Fruit fly (Drosophila melanogaster): ENCODE measurements around the gene CG33920.

The CG33920 gene

dm6 chr3R:31060708-31061625 lies 16.1 kb upstream of the CG33920 start, which contains the start of gene dco (continued):
- no peak for TF ChIP-seq sv (GFP tag; optimal IDR thresholded peaks at IDR 0.05)

- TF ChIP-seq Jra (GFP tag; optimal IDR thresholded peaks at IDR 0.05) = no peak
- TF ChIP-seq pan (optimal IDR thresholded peaks at IDR 0.05) = peak; percentile 45
- peak; percentile 7 for TF ChIP-seq CG32264 (GFP tag; optimal IDR thresholded peaks at IDR 0.05)
- TF ChIP-seq psq (GFP tag; optimal IDR thresholded peaks at IDR 0.05) = peak; percentile 52
- peak; percentile 20 for TF ChIP-seq fru (GFP tag; optimal IDR thresholded peaks at IDR 0.05)
- peak; percentile 25 for TF ChIP-seq HLH106 (tag; optimal IDR thresholded peaks at IDR 0.05)
- no peak for TF ChIP-seq woc (GFP tag; optimal IDR thresholded peaks at IDR 0.05)
- TF ChIP-seq Hr78 (GFP tag; optimal IDR thresholded peaks at IDR 0.05) = no peak
- TF ChIP-seq foxo (GFP tag; optimal IDR thresholded peaks at IDR 0.05) = peak in 1 of 2 experiments; percentile 33
- no peak for TF ChIP-seq jim (GFP tag; optimal IDR thresholded peaks at IDR 0.05)
- no peak for TF ChIP-seq h (GFP tag; optimal IDR thresholded peaks at IDR 0.05)
Observed at dm6 chr3R:31059807-31060707, 15.2 kb upstream of the CG33920 start.

- TF ChIP-seq CG9705 (GFP tag; optimal IDR thresholded peaks at IDR 0.05) (peak; percentile 39), CG32264 (GFP tag; optimal IDR thresholded peaks at IDR 0.05) (peak; percentile 35), CrebA (GFP tag; optimal IDR thresholded peaks at IDR 0.05; ENCODE audit: borderline replicate concordance) (no peak), rgr (GFP tag; optimal IDR thresholded peaks at IDR 0.05) (peak; percentile 89), foxo (GFP tag; optimal IDR thresholded peaks at IDR 0.05) (peak in 1 of 2 experiments; percentile 91), psq (GFP tag; optimal IDR thresholded peaks at IDR 0.05) (peak; percentile 86), sv (GFP tag; optimal IDR thresholded peaks at IDR 0.05) (no peak), HLH106 (tag; optimal IDR thresholded peaks at IDR 0.05) (peak; percentile 89), Jra (GFP tag; optimal IDR thresholded peaks at IDR 0.05) (peak; percentile 53), Vsx2 (GFP tag; optimal IDR thresholded peaks at IDR 0.05; ENCODE audit: partially characterized antibody) (no peak), Abd-B (GFP tag; optimal IDR thresholded peaks at IDR 0.05) (no peak), Dif (GFP tag; optimal IDR thresholded peaks at IDR 0.05; ENCODE audit: partially characterized antibody) (peak; percentile 70), dmrt93B (GFP tag; optimal IDR thresholded peaks at IDR 0.05) (peak; percentile 72), lola (GFP tag; optimal IDR thresholded peaks at IDR 0.05) (no peak), Sp1 (GFP tag; optimal IDR thresholded peaks at IDR 0.05) (peak; percentile 90), Dfd (GFP tag; optimal IDR thresholded peaks at IDR 0.05) (no peak), Mio (GFP tag; optimal IDR thresholded peaks at IDR 0.05) (peak; percentile 4), dl (GFP tag; optimal IDR thresholded peaks at IDR 0.05; ENCODE audit: insufficient read depth in 1 of 2, partially characterized antibody in 2 of 2) (peak in 1 of 2 experiments; percentile 4), N (GFP tag; optimal IDR thresholded peaks at IDR 0.05) (no peak), woc (GFP tag; optimal IDR thresholded peaks at IDR 0.05) (no peak), Myc (optimal IDR thresholded peaks at IDR 0.05) (no peak), pan (optimal IDR thresholded peaks at IDR 0.05) (no peak), dsf (GFP tag; optimal IDR thresholded peaks at IDR 0.05; ENCODE audit: borderline replicate concordance) (no peak), sage (GFP tag; optimal IDR thresholded peaks at IDR 0.05) (peak; percentile 75), Hr83 (GFP tag; optimal IDR thresholded peaks at IDR 0.05; ENCODE audit: poor library complexity, severe bottlenecking) (no peak), brk (GFP tag; optimal IDR thresholded peaks at IDR 0.05) (peak; percentile 83), Hnf4 (GFP tag; optimal IDR thresholded peaks at IDR 0.05) (peak; percentile 74), OdsH (GFP tag; optimal IDR thresholded peaks at IDR 0.05) (peak; percentile 89), br (GFP tag; optimal IDR thresholded peaks at IDR 0.05) (peak; percentile 66), jim (GFP tag; optimal IDR thresholded peaks at IDR 0.05) (no peak), usp (GFP tag; optimal IDR thresholded peaks at IDR 0.05) (no peak), fru (GFP tag; optimal IDR thresholded peaks at IDR 0.05) (peak; percentile 81), Hr78 (GFP tag; optimal IDR thresholded peaks at IDR 0.05) (no peak), h (GFP tag; optimal IDR thresholded peaks at IDR 0.05) (peak; percentile 89), tai (GFP tag; optimal IDR thresholded peaks at IDR 0.05) (peak; percentile 50), Rel (GFP tag; optimal IDR thresholded peaks at IDR 0.05) (no peak), Rel (tag; optimal IDR thresholded peaks at IDR 0.05) (peak; percentile 40), ey (GFP tag; optimal IDR thresholded peaks at IDR 0.05) (peak; percentile 70), GATAd (GFP tag; optimal IDR thresholded peaks at IDR 0.05) (no peak)
Observed at dm6 chr3R:31059036-31059806, 14.3 kb upstream of the CG33920 start.
